Worm (Caenorhabditis elegans) whole organism, L1 larva: ENCODE measurements around the gene ZK180.7.

Experiments used
- C04F5.9 ChIP-seq: sonication (generic microtip); optimal IDR thresholded peaks from 2 replicates; lab custom pipeline; 2016; ENCODE audit warnings: missing genetic modification characterization, missing compliant biosample characterization
- Y116A8C.19 ChIP-seq: sonication (generic microtip); optimal IDR thresholded peaks from 2 replicates; lab custom pipeline; 2016; ENCODE audit warnings: missing compliant biosample characterization, missing genetic modification characterization, borderline replicate concordance
- aha-1 ChIP-seq: fragments of 150-350 bp; optimal IDR thresholded peaks from 2 replicates; lab custom pipeline; 2014; ENCODE audit warnings: missing biosample characterization, missing genetic modification characterization
- alr-1 ChIP-seq: fragments of 200-800 bp; sonication (Bioruptor generic); optimal IDR thresholded peaks from 2 replicates; lab custom pipeline; 2018; ENCODE audit warnings: borderline replicate concordance, mild to moderate bottlenecking, missing genetic modification characterization, missing compliant biosample characterization
- ama-1 ChIP-seq: fragments of 150-350 bp; optimal IDR thresholded peaks from 2 replicates; lab custom pipeline; 2014
- ceh-63 ChIP-seq: fragments of 200-800 bp; sonication (Bioruptor generic); optimal IDR thresholded peaks from 2 replicates; lab custom pipeline; 2018; ENCODE audit warnings: mild to moderate bottlenecking, missing genetic modification characterization, missing compliant biosample characterization
- ceh-82 ChIP-seq, 3 experiments: fragments of 150-350 bp in 1 of 3; sonication (generic microtip) in 2 of 3; optimal IDR thresholded peaks; 2 replicates each; lab custom pipeline; 2014 to 2017; ENCODE audit warnings: missing biosample characterization in 3 of 3, missing genetic modification characterization in 3 of 3
- ceh-90 ChIP-seq: sonication (generic microtip); optimal IDR thresholded peaks from 2 replicates; lab custom pipeline; 2016; ENCODE audit warnings: missing genetic modification characterization, missing compliant biosample characterization
- ces-1 ChIP-seq: fragments of 150-350 bp; optimal IDR thresholded peaks from 2 replicates; lab custom pipeline; 2014; ENCODE audit warnings: missing biosample characterization, missing genetic modification reagents, missing genetic modification characterization
- dsc-1 ChIP-seq: sonication (generic microtip); optimal IDR thresholded peaks from 2 replicates; lab custom pipeline; 2016; ENCODE audit warnings: mild to moderate bottlenecking, missing genetic modification characterization, missing compliant biosample characterization
- efl-1 ChIP-seq, 4 experiments: fragments of 150-350 bp; optimal IDR thresholded peaks in 3 of 4; peaks in 1 of 4; 1 replicate in 1 of 4; 2 replicates in 3 of 4; lab custom pipeline; 2014; ENCODE audit warnings: missing biosample characterization in 2 of 4, missing genetic modification characterization in 2 of 4, missing genetic modification reagents in 2 of 4
- elt-2 ChIP-seq: sonication (generic microtip); optimal IDR thresholded peaks from 2 replicates; lab custom pipeline; 2016; ENCODE audit warnings: missing genetic modification characterization, mild to moderate bottlenecking, inconsistent platforms, missing compliant biosample characterization, missing genetic modification reagents
- elt-3 ChIP-seq, 6 experiments: fragments of 150-350 bp in 1 of 6; sonication (generic microtip); optimal IDR thresholded peaks; 2 replicates each; lab custom pipeline; 2017 to 2018; ENCODE audit warnings: missing biosample characterization in 6 of 6, missing genetic modification characterization in 6 of 6, inconsistent platforms in 1 of 6
- ets-5 ChIP-seq: fragments of 200-800 bp; sonication (Bioruptor generic); IDR thresholded peaks from 2 replicates; pipeline ENCODE4 v1.3.6; 2022; ENCODE audit warnings: missing genetic modification characterization, missing compliant biosample characterization
- fkh-10 ChIP-seq: sonication (generic microtip); optimal IDR thresholded peaks from 2 replicates; lab custom pipeline; 2017; ENCODE audit warnings: missing biosample characterization, missing genetic modification reagents, missing genetic modification characterization
- fkh-8 ChIP-seq: sonication (generic microtip); optimal IDR thresholded peaks from 2 replicates; lab custom pipeline; 2016; ENCODE audit warnings: mild to moderate bottlenecking, missing genetic modification characterization, missing compliant biosample characterization
- fos-1 ChIP-seq: fragments of 150-350 bp; optimal IDR thresholded peaks from 2 replicates; lab custom pipeline; 2014; ENCODE audit warnings: missing biosample characterization, missing genetic modification characterization
- hlh-17 ChIP-seq: fragments of 200-800 bp; sonication (Bioruptor generic); optimal IDR thresholded peaks from 2 replicates; lab custom pipeline; 2018; ENCODE audit warnings: missing genetic modification characterization, mild to moderate bottlenecking, missing compliant biosample characterization, moderate library complexity, borderline replicate concordance
- hlh-4 ChIP-seq: sonication (generic microtip); optimal IDR thresholded peaks from 2 replicates; lab custom pipeline; 2016; ENCODE audit warnings: mild to moderate bottlenecking, missing genetic modification characterization, missing compliant biosample characterization
- lin-14 ChIP-seq: fragments of 200-800 bp; sonication (Bioruptor generic); optimal IDR thresholded peaks from 2 replicates; lab custom pipeline; 2018; ENCODE audit warnings: mild to moderate bottlenecking, missing genetic modification characterization, moderate library complexity, missing compliant biosample characterization
- lin-35 ChIP-seq, 2 experiments: fragments of 150-350 bp; optimal IDR thresholded peaks; 2 replicates each; lab custom pipeline; 2014; ENCODE audit warnings: missing biosample characterization in 2 of 2, missing genetic modification characterization in 2 of 2, missing genetic modification reagents in 2 of 2
- lin-39 ChIP-seq: fragments of 150-350 bp; optimal IDR thresholded peaks from 2 replicates; lab custom pipeline; 2014; ENCODE audit warnings: missing biosample characterization, missing genetic modification reagents, missing genetic modification characterization
- lir-3 ChIP-seq: sonication (generic microtip); optimal IDR thresholded peaks from 2 replicates; lab custom pipeline; 2016; ENCODE audit warnings: mild to moderate bottlenecking, missing genetic modification characterization, moderate library complexity, missing compliant biosample characterization; ENCODE audit not compliant: poor library complexity
- lsy-2 ChIP-seq, 2 experiments: fragments of 150-350 bp; optimal IDR thresholded peaks; 2 replicates each; lab custom pipeline; 2014; ENCODE audit warnings: missing biosample characterization in 2 of 2, missing genetic modification characterization in 2 of 2
- mef-2 ChIP-seq: fragments of 150-350 bp; optimal IDR thresholded peaks from 2 replicates; lab custom pipeline; 2014; ENCODE audit warnings: missing biosample characterization, missing genetic modification characterization
- nhr-19 ChIP-seq: fragments of 200-800 bp; sonication (Bioruptor generic); conservative IDR thresholded peaks from 2 replicates; pipeline ENCODE4 v1.3.6; 2022; ENCODE audit warnings: missing genetic modification characterization, missing compliant biosample characterization
- nhr-20 ChIP-seq: sonication (generic microtip); optimal IDR thresholded peaks from 2 replicates; lab custom pipeline; 2016; ENCODE audit warnings: mild to moderate bottlenecking, missing genetic modification characterization, missing compliant biosample characterization
- nhr-237 ChIP-seq: fragments of 150-350 bp; optimal IDR thresholded peaks from 2 replicates; lab custom pipeline; 2014; ENCODE audit warnings: missing biosample characterization, missing genetic modification characterization
- nhr-71 ChIP-seq: sonication (generic microtip); optimal IDR thresholded peaks from 2 replicates; lab custom pipeline; 2016; ENCODE audit warnings: mild to moderate bottlenecking, missing genetic modification characterization, moderate library complexity, missing compliant biosample characterization
- nhr-76 ChIP-seq: sonication (generic microtip); optimal IDR thresholded peaks from 2 replicates; lab custom pipeline; 2017; ENCODE audit warnings: missing biosample characterization, missing genetic modification characterization
- nhr-77 ChIP-seq: fragments of 150-350 bp; optimal IDR thresholded peaks from 2 replicates; lab custom pipeline; 2014; ENCODE audit warnings: missing biosample characterization, missing genetic modification characterization
- nhr-90 ChIP-seq: sonication (generic microtip); optimal IDR thresholded peaks from 2 replicates; lab custom pipeline; 2016; ENCODE audit warnings: mild to moderate bottlenecking, missing genetic modification characterization, missing compliant biosample characterization; ENCODE audit not compliant: poor library complexity
- pax-3 ChIP-seq: fragments of 200-800 bp; sonication (Bioruptor generic); optimal IDR thresholded peaks from 2 replicates; lab custom pipeline; 2018; ENCODE audit warnings: mild to moderate bottlenecking, missing genetic modification characterization, moderate library complexity, missing compliant biosample characterization
- rnt-1 ChIP-seq: sonication (generic microtip); optimal IDR thresholded peaks from 2 replicates; lab custom pipeline; 2016; ENCODE audit warnings: mild to moderate bottlenecking, missing genetic modification characterization, moderate library complexity, missing compliant biosample characterization
- snpc-4 ChIP-seq: fragments of 150-350 bp; optimal IDR thresholded peaks from 2 replicates; lab custom pipeline; 2014; ENCODE audit warnings: missing biosample characterization, missing genetic modification characterization
- snu-23 ChIP-seq: sonication (generic microtip); optimal IDR thresholded peaks from 2 replicates; lab custom pipeline; 2016; ENCODE audit warnings: missing genetic modification characterization, missing compliant biosample characterization
- sptf-1 ChIP-seq: fragments of 150-350 bp; optimal IDR thresholded peaks from 2 replicates; lab custom pipeline; 2014; ENCODE audit warnings: missing biosample characterization, missing genetic modification characterization
- sup-37 ChIP-seq: fragments of 200-800 bp; sonication (Bioruptor generic); optimal IDR thresholded peaks from 2 replicates; lab custom pipeline; 2018; ENCODE audit warnings: mild to moderate bottlenecking, missing genetic modification characterization, missing compliant biosample characterization
- swsn-7 ChIP-seq: sonication (generic microtip); optimal IDR thresholded peaks from 2 replicates; lab custom pipeline; 2016; ENCODE audit warnings: missing genetic modification characterization, missing compliant biosample characterization
- tbx-2 ChIP-seq: sonication (generic microtip); optimal IDR thresholded peaks from 2 replicates; lab custom pipeline; 2016; ENCODE audit warnings: missing genetic modification characterization, missing compliant biosample characterization
- tlp-1 ChIP-seq: fragments of 150-350 bp; optimal IDR thresholded peaks from 2 replicates; lab custom pipeline; 2014; ENCODE audit warnings: missing biosample characterization, missing genetic modification characterization
- unc-62 ChIP-seq: fragments of 150-350 bp; optimal IDR thresholded peaks from 2 replicates; lab custom pipeline; 2014; ENCODE audit warnings: missing biosample characterization, missing genetic modification reagents, missing genetic modification characterization
- unc-98 ChIP-seq: fragments of 200-800 bp; sonication (Bioruptor generic); IDR thresholded peaks from 2 replicates; pipeline ENCODE4 v1.3.6; 2022; ENCODE audit warnings: missing genetic modification characterization, missing compliant biosample characterization
- vab-15 ChIP-seq: sonication (generic microtip); optimal IDR thresholded peaks from 2 replicates; lab custom pipeline; 2017; ENCODE audit warnings: missing genotype, mild to moderate bottlenecking, missing genetic modification characterization, missing compliant biosample characterization
- xbp-1 ChIP-seq: sonication (generic microtip); optimal IDR thresholded peaks from 2 replicates; lab custom pipeline; 2016; ENCODE audit warnings: missing genetic modification characterization, missing compliant biosample characterization
- zag-1 ChIP-seq: fragments of 150-350 bp; optimal IDR thresholded peaks from 2 replicates; lab custom pipeline; 2014; ENCODE audit warnings: missing biosample characterization, missing genetic modification characterization
- zip-4 ChIP-seq: fragments of 200-800 bp; sonication (Bioruptor generic); optimal IDR thresholded peaks from 2 replicates; lab custom pipeline; 2018; ENCODE audit warnings: mild to moderate bottlenecking, missing genetic modification characterization, moderate library complexity, missing compliant biosample characterization
- ztf-4 ChIP-seq: fragments of 150-350 bp; optimal IDR thresholded peaks from 2 replicates; lab custom pipeline; 2014; ENCODE audit warnings: missing biosample characterization, missing genetic modification characterization

The ZK180.7 gene

DNA sequence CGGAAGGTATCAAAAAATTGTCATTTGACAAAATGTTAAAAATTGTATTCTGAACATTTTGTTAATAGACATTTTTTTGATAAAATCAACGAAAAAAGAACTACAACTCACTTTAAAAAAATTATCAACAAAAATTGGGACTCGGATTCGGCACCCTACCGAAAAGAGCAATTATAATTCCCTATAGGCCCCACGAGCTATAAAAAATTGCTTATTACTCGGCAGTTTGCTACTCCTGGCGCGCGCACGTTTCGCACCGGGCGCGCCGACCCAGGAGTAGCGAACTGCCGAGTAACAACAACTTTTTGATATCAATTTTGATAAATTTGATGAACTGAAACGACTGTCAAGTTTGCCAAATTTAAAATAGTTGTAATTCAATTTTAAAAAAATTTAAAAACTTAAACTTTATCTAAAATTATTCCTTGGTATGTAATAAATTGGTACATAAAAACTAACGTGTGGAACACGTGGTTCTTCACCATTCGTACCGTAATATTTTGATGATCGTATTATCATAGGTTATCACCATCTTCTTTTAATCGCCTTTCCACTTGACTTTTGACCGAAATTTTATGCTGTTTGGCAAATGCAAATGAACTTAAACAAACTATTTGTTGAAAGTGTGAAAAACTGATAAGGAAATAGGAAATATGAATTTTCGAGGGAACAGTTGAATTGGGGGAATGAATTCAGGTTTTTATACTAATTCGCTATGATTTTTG is 14.8 kb upstream of the ZK180.7 start:
- no peak for TF ChIP-seq ztf-4
- TF ChIP-seq sptf-1 (tag; lab: Kevin White, UChicago) = no peak
- no peak for TF ChIP-seq efl-1 (optimal IDR thresholded peaks at IDR 0.05; lab: Kevin White, UChicago)
- TF ChIP-seq efl-1 (GFP tag; optimal IDR thresholded peaks at IDR 0.05 in 1 of 2; lab: Kevin White, UChicago) = peak in 1 of 2 experiments; percentile 45
- no peak for TF ChIP-seq ceh-82 (tag; optimal IDR thresholded peaks at IDR 0.05; lab: Kevin White, UChicago)
- no peak for TF ChIP-seq zag-1 (tag; lab: Kevin White, UChicago)
- peak; percentile 32 for TF ChIP-seq nhr-90 (tag; lab: Kevin White, UChicago)
- peak; percentile 24 for TF ChIP-seq nhr-20 (tag; lab: Kevin White, UChicago)
- no peak for TF ChIP-seq nhr-77 (tag; lab: Kevin White, UChicago)
- peak; percentile 28 for TF ChIP-seq nhr-19
- TF ChIP-seq tlp-1 (tag; lab: Kevin White, UChicago) = no peak
- peak in 1 of 2 experiments; percentile 47 for TF ChIP-seq lsy-2 (tag; optimal IDR thresholded peaks at IDR 0.05; lab: Kevin White, UChicago)
- TF ChIP-seq lin-14 = peak; percentile 18
- no peak for TF ChIP-seq unc-98 (GFP tag; lab: Robert Waterston, UW)
- TF ChIP-seq C04F5.9 (tag; lab: Kevin White, UChicago) = no peak
- TF ChIP-seq nhr-76 (tag; lab: Kevin White, UChicago) = no peak
- peak; percentile 17 for TF ChIP-seq snu-23
- TF ChIP-seq elt-2 (tag; lab: Kevin White, UChicago) = peak; percentile 77
- no peak for TF ChIP-seq ceh-63 (GFP tag; lab: Kevin White, UChicago)
- TF ChIP-seq aha-1 (tag; lab: Kevin White, UChicago) = no peak
- no peak for TF ChIP-seq fos-1 (tag; lab: Kevin White, UChicago)
- peak in 1 of 2 experiments; percentile 43 for TF ChIP-seq lin-35 (GFP tag; optimal IDR thresholded peaks at IDR 0.05; lab: Kevin White, UChicago)
- TF ChIP-seq lir-3 = peak; percentile 33
- no peak for TF ChIP-seq hlh-4 (tag; lab: Kevin White, UChicago)
- TF ChIP-seq mef-2 = no peak
- TF ChIP-seq nhr-71 (tag; lab: Kevin White, UChicago) = peak; percentile 39
- TF ChIP-seq lin-39 (tag; lab: Kevin White, UChicago) = no peak
- TF ChIP-seq ets-5 (GFP tag; lab: Robert Waterston, UW) = no peak

DNA sequence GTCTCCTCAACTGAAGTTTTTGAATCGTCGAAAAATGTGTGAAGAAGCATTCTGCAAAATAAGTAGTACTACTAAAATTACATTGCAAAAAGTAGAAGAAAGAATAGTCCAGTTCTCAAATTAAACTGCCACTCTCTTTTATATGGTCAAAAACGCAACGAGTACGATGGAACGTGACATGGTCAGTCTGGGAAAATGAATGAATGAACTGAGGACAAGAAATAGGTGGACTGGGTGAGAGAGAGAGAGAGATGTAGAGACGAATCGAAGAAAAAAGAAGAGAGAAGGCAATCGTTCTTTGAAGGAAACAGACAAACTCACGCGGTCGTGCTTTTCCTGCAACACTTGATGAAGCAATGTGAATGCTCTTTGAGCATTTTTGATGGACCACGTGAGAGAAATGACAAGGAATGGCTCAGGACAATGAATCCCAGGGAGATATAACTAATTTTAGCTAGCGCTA is 13.3 kb upstream of the ZK180.7 start, which contains the start of gene M01H9.3:
Gene M01H9.3, minus strand, starts transcription at position 51 of the 463 bp plus-strand sequence.
- TF ChIP-seq aha-1 (tag; lab: Kevin White, UChicago) (no peak), fkh-8 (tag; lab: Kevin White, UChicago) (peak; percentile 59), snpc-4 (no peak), nhr-20 (tag; lab: Kevin White, UChicago) (peak; percentile 89), nhr-237 (tag; lab: Kevin White, UChicago) (no peak), hlh-17 (no peak), zag-1 (tag; lab: Kevin White, UChicago) (no peak), zip-4 (GFP tag; lab: Kevin White, UChicago) (no peak), swsn-7 (tag; lab: Kevin White, UChicago) (peak; percentile 67), dsc-1 (tag; lab: Kevin White, UChicago) (no peak), pax-3 (tag; lab: Kevin White, UChicago) (peak; percentile 16), tbx-2 (peak; percentile 82), lin-14 (peak; percentile 96), unc-62 (no peak), ceh-90 (no peak), ceh-63 (GFP tag; lab: Kevin White, UChicago) (no peak), sup-37 (GFP tag; lab: Kevin White, UChicago) (no peak), fkh-10 (GFP tag; lab: Kevin White, UChicago) (peak; percentile 8), ama-1 (lab: Kevin White, UChicago) (peak; percentile 65), xbp-1 (tag; lab: Kevin White, UChicago) (peak; percentile 52), ceh-82 (tag; optimal IDR thresholded peaks at IDR 0.05; lab: Kevin White, UChicago) (peak in 2 of 3 experiments; percentile 14 to 41), Y116A8C.19 (no peak), rnt-1 (tag; lab: Kevin White, UChicago) (peak; percentile 79), lin-35 (GFP tag; optimal IDR thresholded peaks at IDR 0.05; lab: Kevin White, UChicago) (peak; percentile 62 to 80), alr-1 (no peak), fos-1 (tag; lab: Kevin White, UChicago) (no peak), elt-3 (tag; optimal IDR thresholded peaks at IDR 0.05; lab: Kevin White, UChicago) (no peak), vab-15 (tag; lab: Kevin White, UChicago) (no peak), nhr-76 (tag; lab: Kevin White, UChicago) (no peak), ces-1 (GFP tag; lab: Kevin White, UChicago) (no peak), mef-2 (peak; percentile 67)
